Fruit fly (Drosophila melanogaster) whole organism, adult: ENCODE data around the gene tal-AA.

Experiments
- CG11617 ChIP-seq: fragments of 200-800 bp; sonication (Bioruptor generic); optimal IDR thresholded peaks from 2 replicates; lab custom pipeline; 2017; ENCODE audit warnings: mild to moderate bottlenecking, missing biosample characterization, missing genetic modification reagents, missing genetic modification characterization
- CG12768 ChIP-seq: fragments of 200-800 bp; sonication (Bioruptor generic); optimal IDR thresholded peaks from 2 replicates; lab custom pipeline; 2017; ENCODE audit warnings: missing biosample characterization, missing genetic modification characterization, mild to moderate bottlenecking, moderate library complexity, missing genetic modification reagents
- CG14711 ChIP-seq: fragments of 200-800 bp; sonication (Bioruptor generic); optimal IDR thresholded peaks from 2 replicates; lab custom pipeline; 2018; ENCODE audit warnings: missing biosample characterization, mild to moderate bottlenecking, missing genetic modification characterization, moderate library complexity
- CG1620 ChIP-seq: fragments of 200-800 bp; sonication (Bioruptor generic); optimal IDR thresholded peaks from 2 replicates; lab custom pipeline; 2016; ENCODE audit warnings: missing biosample characterization, missing genetic modification characterization
- CG33017 ChIP-seq: fragments of 200-800 bp; sonication (Bioruptor generic); optimal IDR thresholded peaks from 2 replicates; lab custom pipeline; 2018; ENCODE audit warnings: missing biosample characterization, mild to moderate bottlenecking, missing genetic modification characterization, moderate library complexity
- CG5204 ChIP-seq: fragments of 200-800 bp; sonication (Bioruptor generic); optimal IDR thresholded peaks from 2 replicates; lab custom pipeline; 2016; ENCODE audit warnings: missing biosample characterization, missing genetic modification characterization
- CG7045 ChIP-seq: fragments of 200-800 bp; sonication (Bioruptor generic); optimal IDR thresholded peaks from 2 replicates; lab custom pipeline; 2017; ENCODE audit warnings: missing biosample characterization, mild to moderate bottlenecking, missing genetic modification characterization
- CG7101 ChIP-seq: fragments of 200-800 bp; sonication (Bioruptor generic); optimal IDR thresholded peaks from 2 replicates; lab custom pipeline; 2018; ENCODE audit warnings: missing biosample characterization, mild to moderate bottlenecking, missing genetic modification characterization, moderate library complexity
- Clk ChIP-seq: fragments of 200-800 bp; sonication (Bioruptor generic); optimal IDR thresholded peaks from 2 replicates; lab custom pipeline; 2017; ENCODE audit warnings: missing biosample characterization, missing genetic modification characterization
- Crg-1 ChIP-seq: fragments of 200-800 bp; sonication (Bioruptor generic); optimal IDR thresholded peaks from 2 replicates; lab custom pipeline; 2016; ENCODE audit warnings: missing biosample characterization, missing genetic modification characterization
- Hr96 ChIP-seq: fragments of 200-800 bp; sonication (Bioruptor generic); optimal IDR thresholded peaks from 2 replicates; lab custom pipeline; 2016; ENCODE audit warnings: missing biosample characterization, missing genetic modification characterization
- Mnt ChIP-seq: fragments of 200-800 bp; sonication (Bioruptor generic); optimal IDR thresholded peaks from 2 replicates; lab custom pipeline; 2016; ENCODE audit warnings: missing biosample characterization, mild to moderate bottlenecking, missing genetic modification characterization
- bab1 ChIP-seq: fragments of 200-800 bp; sonication (Bioruptor generic); optimal IDR thresholded peaks from 3 replicates; lab custom pipeline; 2019; ENCODE audit warnings: missing biosample characterization, mild to moderate bottlenecking, missing genetic modification characterization, moderate library complexity
- cic ChIP-seq: fragments of 200-800 bp; sonication (Bioruptor generic); optimal IDR thresholded peaks from 2 replicates; lab custom pipeline; 2017; ENCODE audit warnings: missing biosample characterization, mild to moderate bottlenecking, missing genetic modification characterization, moderate library complexity
- cnc ChIP-seq, 2 experiments: fragments of >200 bp; optimal IDR thresholded peaks; 2 replicates each; lab custom pipeline; 2017
- kay ChIP-seq: fragments of 200-800 bp; sonication (Bioruptor generic); peaks from one replicate; lab custom pipeline; 2016; ENCODE audit warnings: missing biosample characterization, missing genetic modification characterization, borderline replicate concordance
- ovo ChIP-seq: fragments of 200-800 bp; sonication (Bioruptor generic); optimal IDR thresholded peaks from 2 replicates; lab custom pipeline; 2016; ENCODE audit warnings: missing biosample characterization, missing genetic modification characterization
- pad ChIP-seq: fragments of 200-800 bp; sonication (Bioruptor generic); optimal IDR thresholded peaks from 3 replicates; lab custom pipeline; 2017; ENCODE audit warnings: missing biosample characterization, missing genetic modification characterization, mild to moderate bottlenecking, moderate library complexity, missing genetic modification reagents
- tj ChIP-seq: fragments of 200-800 bp; sonication (Bioruptor generic); optimal IDR thresholded peaks from 3 replicates; lab custom pipeline; 2017; ENCODE audit warnings: missing biosample characterization, mild to moderate bottlenecking, missing genetic modification characterization, moderate library complexity
- toe ChIP-seq: fragments of 200-800 bp; sonication (Bioruptor generic); optimal IDR thresholded peaks from 2 replicates; lab custom pipeline; 2016; ENCODE audit warnings: missing biosample characterization, missing genetic modification characterization

tal-AA gene

dm6 chr3R:13788672-13789071 lies 24.2 kb upstream of the tal-AA start:
- no peak for TF ChIP-seq CG12768 (GFP tag; lab: Kevin White, UChicago)
- no peak for TF ChIP-seq Crg-1 (GFP tag; lab: Kevin White, UChicago)
- TF ChIP-seq CG11617 (GFP tag; lab: Kevin White, UChicago), result no peak
- no peak for TF ChIP-seq Hr96 (GFP tag; lab: Kevin White, UChicago)
- no peak for TF ChIP-seq CG7045 (GFP tag; lab: Kevin White, UChicago)
- no peak for TF ChIP-seq cic
- TF ChIP-seq Mnt (GFP tag; lab: Kevin White, UChicago), result no peak
- TF ChIP-seq CG33017 (tag; lab: Kevin White, UChicago), result no peak
- no peak for TF ChIP-seq Clk
- no peak for TF ChIP-seq kay
- TF ChIP-seq CG1620 (GFP tag; lab: Kevin White, UChicago), result no peak
- TF ChIP-seq ovo (GFP tag; lab: Kevin White, UChicago), result no peak
- TF ChIP-seq tj (GFP tag; lab: Kevin White, UChicago), result no peak

- TF ChIP-seq toe (GFP tag; lab: Kevin White, UChicago), result no peak
- no peak for TF ChIP-seq kay
Observed at dm6 chr3R:13789617-13790277, 23.2 kb upstream of the tal-AA start.

- no peak for TF ChIP-seq cic
- TF ChIP-seq kay, result no peak
- TF ChIP-seq CG7101 (tag; lab: Kevin White, UChicago), result no peak
- no peak for TF ChIP-seq Clk
- TF ChIP-seq CG12768 (GFP tag; lab: Kevin White, UChicago), result no peak
- no peak for TF ChIP-seq CG1620 (GFP tag; lab: Kevin White, UChicago)
- TF ChIP-seq cnc (optimal IDR thresholded peaks at IDR 0.05; lab: Kevin White, UChicago), result no peak
- TF ChIP-seq bab1 (GFP tag; lab: Kevin White, UChicago), result no peak
- TF ChIP-seq tj (GFP tag; lab: Kevin White, UChicago), result no peak
- TF ChIP-seq Mnt (GFP tag; lab: Kevin White, UChicago), result no peak
- TF ChIP-seq CG7045 (GFP tag; lab: Kevin White, UChicago), result no peak
- TF ChIP-seq toe (GFP tag; lab: Kevin White, UChicago), result no peak
- TF ChIP-seq CG33017 (tag; lab: Kevin White, UChicago), result no peak
- TF ChIP-seq Crg-1 (GFP tag; lab: Kevin White, UChicago), result no peak
- no peak for TF ChIP-seq ovo (GFP tag; lab: Kevin White, UChicago)
- no peak for TF ChIP-seq Hr96 (GFP tag; lab: Kevin White, UChicago)
- TF ChIP-seq pad, result no peak
- no peak for TF ChIP-seq CG11617 (GFP tag; lab: Kevin White, UChicago)
- TF ChIP-seq CG14711, result no peak
- TF ChIP-seq CG5204 (GFP tag; lab: Kevin White, UChicago), result no peak
Observed at dm6 chr3R:13790820-13791219, 22.1 kb upstream of the tal-AA start.

- no peak for TF ChIP-seq bab1 (GFP tag; lab: Kevin White, UChicago)
- no peak for TF ChIP-seq tj (GFP tag; lab: Kevin White, UChicago)
Observed at dm6 chr3R:13793105-13793978, 19.6 kb upstream of the tal-AA start.

- TF ChIP-seq Clk (no peak), kay (no peak), cnc (optimal IDR thresholded peaks at IDR 0.05; lab: Kevin White, UChicago) (no peak), cic (no peak), CG11617 (GFP tag; lab: Kevin White, UChicago) (no peak), CG1620 (GFP tag; lab: Kevin White, UChicago) (no peak), ovo (GFP tag; lab: Kevin White, UChicago) (no peak), CG7045 (GFP tag; lab: Kevin White, UChicago) (no peak), CG14711 (no peak), Hr96 (GFP tag; lab: Kevin White, UChicago) (no peak), CG33017 (tag; lab: Kevin White, UChicago) (no peak), Crg-1 (GFP tag; lab: Kevin White, UChicago) (no peak), CG5204 (GFP tag; lab: Kevin White, UChicago) (no peak), toe (GFP tag; lab: Kevin White, UChicago) (no peak), Mnt (GFP tag; lab: Kevin White, UChicago) (no peak), bab1 (GFP tag; lab: Kevin White, UChicago) (no peak), tj (GFP tag; lab: Kevin White, UChicago) (no peak), CG7101 (tag; lab: Kevin White, UChicago) (no peak)
Observed at dm6 chr3R:13793979-13794665, 18.8 kb upstream of the tal-AA start.

dm6 chr3R:13794666-13795055 lies 18.2 kb upstream of the tal-AA start:
- TF ChIP-seq pad, result no peak
- TF ChIP-seq toe (GFP tag; lab: Kevin White, UChicago), result no peak
- no peak for TF ChIP-seq CG14711
- TF ChIP-seq CG12768 (GFP tag; lab: Kevin White, UChicago), result peak; percentile 25
